Fruit fly (Drosophila melanogaster) whole organism, embryonic: ENCODE data around the gene CG1273.

Experiments
- CG11504 ChIP-seq: fragments of 200-800 bp; sonication (Bioruptor generic); optimal IDR thresholded peaks from 3 replicates; lab custom pipeline; 2019; ENCODE audit warnings: missing biosample characterization, mild to moderate bottlenecking, missing genetic modification characterization, moderate library complexity
- CG14014 ChIP-seq: fragments of 200-800 bp; sonication (Bioruptor generic); IDR thresholded peaks from 2 replicates; pipeline ENCODE4 v1.3.6; 2022; ENCODE audit warnings: missing biosample characterization, missing genetic modification characterization
- CG14710 ChIP-seq: fragments of 200-800 bp; sonication (Bioruptor generic); optimal IDR thresholded peaks from 3 replicates; lab custom pipeline; 2019; ENCODE audit warnings: missing biosample characterization, mild to moderate bottlenecking, missing genetic modification characterization, moderate library complexity
- CG15011 ChIP-seq: fragments of 200-800 bp; sonication (Bioruptor generic); optimal IDR thresholded peaks from 3 replicates; lab custom pipeline; 2018; ENCODE audit warnings: missing biosample characterization, mild to moderate bottlenecking, missing genetic modification characterization
- CG16815 ChIP-seq: fragments of 200-800 bp; sonication (Bioruptor generic); optimal IDR thresholded peaks from 3 replicates; lab custom pipeline; 2017; ENCODE audit warnings: missing biosample characterization, mild to moderate bottlenecking, missing genetic modification characterization
- CG17328 ChIP-seq: fragments of 200-800 bp; sonication (Bioruptor generic); IDR thresholded peaks from 2 replicates; pipeline ENCODE4 v1.3.6; 2022; ENCODE audit warnings: missing biosample characterization, missing genetic modification characterization
- CG17829 ChIP-seq: fragments of 200-800 bp; optimal IDR thresholded peaks from 2 replicates; lab custom pipeline; 2019; ENCODE audit warnings: missing biosample characterization, mild to moderate bottlenecking, missing genetic modification characterization, moderate library complexity
- CG18476 ChIP-seq: fragments of 200-800 bp; sonication (Bioruptor generic); optimal IDR thresholded peaks from 2 replicates; lab custom pipeline; 2016; ENCODE audit warnings: missing biosample characterization, mild to moderate bottlenecking, missing genetic modification characterization
- CG18764 ChIP-seq: fragments of 200-800 bp; sonication (Bioruptor generic); optimal IDR thresholded peaks from 3 replicates; lab custom pipeline; 2016; ENCODE audit warnings: missing biosample characterization, missing genetic modification characterization
- CG2120 ChIP-seq: fragments of 200-800 bp; sonication (Bioruptor generic); optimal IDR thresholded peaks from 3 replicates; lab custom pipeline; 2016; ENCODE audit warnings: missing biosample characterization, missing genetic modification characterization
- CG31224 ChIP-seq: fragments of 200-800 bp; sonication (Bioruptor generic); IDR thresholded peaks from 2 replicates; pipeline ENCODE4 v1.3.6; 2022; ENCODE audit warnings: missing biosample characterization, missing genetic modification characterization
- CG33213 ChIP-seq: fragments of 200-800 bp; sonication (Bioruptor generic); optimal IDR thresholded peaks from 3 replicates; lab custom pipeline; 2016; ENCODE audit warnings: missing biosample characterization, missing genetic modification characterization
- CG42726 ChIP-seq: fragments of 200-800 bp; sonication (Bioruptor generic); IDR thresholded peaks from 2 replicates; pipeline ENCODE4 v1.3.6; 2022; ENCODE audit warnings: missing biosample characterization, missing genetic modification characterization; ENCODE audit not compliant: partially characterized antibody
- CG4707 ChIP-seq: fragments of 200-800 bp; sonication (Bioruptor generic); optimal IDR thresholded peaks from 2 replicates; lab custom pipeline; 2018; ENCODE audit warnings: missing biosample characterization, mild to moderate bottlenecking, missing genetic modification characterization, moderate library complexity
- CG6791 ChIP-seq: fragments of 200-800 bp; sonication (Bioruptor generic); IDR thresholded peaks from 3 replicates; pipeline ENCODE4 v1.3.6; 2022; ENCODE audit warnings: missing biosample characterization, missing genetic modification characterization; ENCODE audit not compliant: partially characterized antibody
- CG9437 ChIP-seq: fragments of 200-800 bp; sonication (Bioruptor generic); optimal IDR thresholded peaks from 2 replicates; lab custom pipeline; 2018; ENCODE audit warnings: missing biosample characterization, mild to moderate bottlenecking, missing genetic modification characterization
- CG9876 ChIP-seq: fragments of 200-800 bp; sonication (Bioruptor generic); optimal IDR thresholded peaks from 2 replicates; lab custom pipeline; 2016; ENCODE audit warnings: missing biosample characterization, missing genetic modification characterization
- CoRest ChIP-seq: fragments of 200-800 bp; sonication (Bioruptor generic); optimal IDR thresholded peaks from 3 replicates; lab custom pipeline; 2018; ENCODE audit warnings: missing biosample characterization, mild to moderate bottlenecking, missing genetic modification characterization, moderate library complexity
- CrebB ChIP-seq: fragments of 200-800 bp; sonication (Bioruptor generic); optimal IDR thresholded peaks from 3 replicates; lab custom pipeline; 2018; ENCODE audit warnings: missing biosample characterization, mild to moderate bottlenecking, missing genetic modification characterization
- Dfd ChIP-seq, 2 experiments: fragments of >200 bp; optimal IDR thresholded peaks; 2 replicates each; lab custom pipeline; 2017; ENCODE audit warnings: missing biosample characterization in 2 of 2, missing genetic modification characterization in 2 of 2
- Hand ChIP-seq: fragments of 200-800 bp; sonication (Bioruptor generic); optimal IDR thresholded peaks from 2 replicates; lab custom pipeline; 2017; ENCODE audit warnings: mild to moderate bottlenecking, missing biosample characterization, missing genetic modification reagents, missing genetic modification characterization
- Hr39 ChIP-seq: fragments of >200 bp; optimal IDR thresholded peaks from 2 replicates; lab custom pipeline; 2017
- Jarid2 ChIP-seq: fragments of 200-800 bp; sonication (Bioruptor generic); optimal IDR thresholded peaks from 3 replicates; lab custom pipeline; 2017; ENCODE audit warnings: mild to moderate bottlenecking, missing biosample characterization, missing genetic modification reagents, missing genetic modification characterization
- PHDP ChIP-seq: fragments of 200-800 bp; sonication (Bioruptor generic); optimal IDR thresholded peaks from 3 replicates; lab custom pipeline; 2018; ENCODE audit warnings: missing biosample characterization, mild to moderate bottlenecking, missing genetic modification characterization, moderate library complexity
- Side ChIP-seq: fragments of 200-800 bp; sonication (Bioruptor generic); optimal IDR thresholded peaks from 2 replicates; lab custom pipeline; 2016; ENCODE audit warnings: missing biosample characterization, missing genetic modification characterization
- Six4 ChIP-seq: fragments of 200-800 bp; sonication (Bioruptor generic); optimal IDR thresholded peaks from 2 replicates; lab custom pipeline; 2016; ENCODE audit warnings: missing biosample characterization, missing genetic modification characterization
- Sox102F ChIP-seq: fragments of 200-800 bp; sonication (Bioruptor generic); optimal IDR thresholded peaks from 2 replicates; lab custom pipeline; 2018; ENCODE audit warnings: missing biosample characterization, mild to moderate bottlenecking, missing genetic modification characterization, moderate library complexity
- Usf ChIP-seq: fragments of 200-800 bp; sonication (Bioruptor generic); optimal IDR thresholded peaks from 2 replicates; lab custom pipeline; 2017; ENCODE audit warnings: missing genotype, missing biosample characterization, missing genetic modification characterization
- Vsx1 ChIP-seq: fragments of 200-800 bp; sonication (Bioruptor generic); optimal IDR thresholded peaks from 2 replicates; lab custom pipeline; 2017; ENCODE audit warnings: missing biosample characterization, mild to moderate bottlenecking, missing genetic modification characterization, missing genetic modification reagents
- YL-1 ChIP-seq: fragments of 200-800 bp; sonication (Bioruptor generic); optimal IDR thresholded peaks from 3 replicates; lab custom pipeline; 2017; ENCODE audit warnings: missing biosample characterization, mild to moderate bottlenecking, missing genetic modification characterization
- aop ChIP-seq: fragments of 200-800 bp; sonication (Bioruptor generic); IDR thresholded peaks from 2 replicates; pipeline ENCODE4 v1.3.6; 2022; ENCODE audit warnings: missing biosample characterization, missing genetic modification characterization
- ase ChIP-seq: fragments of 200-800 bp; sonication (Bioruptor generic); IDR thresholded peaks from 3 replicates; pipeline ENCODE4 v1.3.6; 2022; ENCODE audit warnings: missing biosample characterization, missing genetic modification characterization
- btn ChIP-seq: fragments of 200-800 bp; sonication (Bioruptor generic); optimal IDR thresholded peaks from 2 replicates; lab custom pipeline; 2016; ENCODE audit warnings: missing biosample characterization, missing genetic modification characterization
- cato ChIP-seq: fragments of 200-800 bp; sonication (Bioruptor generic); optimal IDR thresholded peaks from 2 replicates; lab custom pipeline; 2016; ENCODE audit warnings: missing biosample characterization, missing genetic modification characterization, borderline replicate concordance
- caup ChIP-seq: fragments of 200-800 bp; sonication (Bioruptor generic); optimal IDR thresholded peaks from 3 replicates; lab custom pipeline; 2017; ENCODE audit warnings: missing biosample characterization, mild to moderate bottlenecking, missing genetic modification characterization, moderate library complexity; ENCODE audit not compliant: severe bottlenecking
- chm ChIP-seq: fragments of 200-800 bp; sonication (Bioruptor generic); IDR thresholded peaks from 2 replicates; pipeline ENCODE4 v1.3.6; 2022; ENCODE audit warnings: missing biosample characterization, missing genetic modification characterization
- ci ChIP-seq: fragments of 200-800 bp; sonication (Bioruptor generic); IDR thresholded peaks from 3 replicates; pipeline ENCODE4 v1.3.6; 2022; ENCODE audit warnings: missing biosample characterization, missing genetic modification characterization
- corto ChIP-seq: fragments of 200-800 bp; sonication (Bioruptor generic); optimal IDR thresholded peaks from 2 replicates; lab custom pipeline; 2016; ENCODE audit warnings: missing biosample characterization, mild to moderate bottlenecking, missing genetic modification characterization, moderate library complexity
- da ChIP-seq: fragments of 200-800 bp; sonication (Bioruptor generic); optimal IDR thresholded peaks from 2 replicates; lab custom pipeline; 2016; ENCODE audit warnings: missing biosample characterization, missing genetic modification characterization
- dpn ChIP-seq, 2 experiments: fragments of 200-800 bp; sonication (Bioruptor generic); optimal IDR thresholded peaks; 3 replicates each; lab custom pipeline; 2016; ENCODE audit warnings: missing biosample characterization in 2 of 2, missing genetic modification characterization in 2 of 2
- ems ChIP-seq: fragments of 200-800 bp; sonication (Bioruptor generic); optimal IDR thresholded peaks from 3 replicates; lab custom pipeline; 2016; ENCODE audit warnings: missing biosample characterization, missing genetic modification characterization
- her ChIP-seq: fragments of 200-800 bp; sonication (Bioruptor generic); optimal IDR thresholded peaks from 2 replicates; lab custom pipeline; 2016; ENCODE audit warnings: missing biosample characterization, missing genetic modification characterization
- kah ChIP-seq: fragments of 200-800 bp; sonication (Bioruptor generic); optimal IDR thresholded peaks from 2 replicates; lab custom pipeline; 2018; ENCODE audit warnings: missing biosample characterization, mild to moderate bottlenecking, missing genetic modification characterization
- knrl ChIP-seq: fragments of 200-800 bp; sonication (Bioruptor generic); IDR thresholded peaks from 3 replicates; pipeline ENCODE4 v1.3.6; 2022; ENCODE audit warnings: missing biosample characterization, missing genetic modification characterization; ENCODE audit not compliant: partially characterized antibody
- nmo ChIP-seq: fragments of 200-800 bp; sonication (Bioruptor generic); optimal IDR thresholded peaks from 2 replicates; lab custom pipeline; 2018; ENCODE audit warnings: missing biosample characterization, mild to moderate bottlenecking, missing genetic modification characterization, moderate library complexity
- prd ChIP-seq, 3 experiments: fragments of >200 bp in 2 of 3; fragments of 200-800 bp in 1 of 3; sonication (Bioruptor generic) in 1 of 3; optimal IDR thresholded peaks in 2 of 3; IDR thresholded peaks in 1 of 3; 2 replicates in 2 of 3; 3 replicates in 1 of 3; pipeline versions ENCODE4 v1.3.6 to Lab custom; 2017 to 2022; ENCODE audit warnings: missing biosample characterization in 1 of 3, missing genetic modification characterization in 1 of 3
- sc ChIP-seq, 3 experiments: fragments of >200 bp in 2 of 3; fragments of 200-800 bp in 1 of 3; sonication (Bioruptor generic) in 1 of 3; optimal IDR thresholded peaks; 2 replicates in 2 of 3; 3 replicates in 1 of 3; lab custom pipeline; 2017; ENCODE audit warnings: mild to moderate bottlenecking in 1 of 3, missing biosample characterization in 1 of 3, missing genetic modification characterization in 1 of 3, missing genetic modification reagents in 1 of 3
- sima ChIP-seq: fragments of 200-800 bp; sonication (Bioruptor generic); optimal IDR thresholded peaks from 2 replicates; lab custom pipeline; 2016; ENCODE audit warnings: missing biosample characterization, missing genetic modification characterization
- stwl ChIP-seq: fragments of 200-800 bp; sonication (Bioruptor generic); optimal IDR thresholded peaks from 3 replicates; lab custom pipeline; 2018; ENCODE audit warnings: missing biosample characterization, mild to moderate bottlenecking, missing genetic modification characterization, moderate library complexity

Gene CG1273

dm6 chr3L:4269920-4270319 is 6.4 kb downstream of the CG1273 start (continued):
- TF ChIP-seq aop (GFP tag; lab: Robert Waterston, UW), result no peak
- peak; percentile 87 for TF ChIP-seq CG11504 (tag; lab: Kevin White, UChicago)
- TF ChIP-seq stwl, result no peak
- TF ChIP-seq Sox102F, result no peak
- TF ChIP-seq CG18476 (GFP tag; lab: Kevin White, UChicago), result peak; percentile 35
- peak; percentile 43 for TF ChIP-seq Vsx1 (GFP tag; lab: Kevin White, UChicago)
- TF ChIP-seq CG9876 (GFP tag; lab: Kevin White, UChicago), result no peak
- TF ChIP-seq CG33213, result no peak
- TF ChIP-seq CG2120, result no peak
- TF ChIP-seq CG9437 (GFP tag; lab: Kevin White, UChicago), result peak; percentile 52
- peak; percentile 42 for TF ChIP-seq CG15011
- TF ChIP-seq cato (GFP tag; lab: Kevin White, UChicago), result no peak
- TF ChIP-seq dpn (GFP tag; optimal IDR thresholded peaks at IDR 0.05; lab: Kevin White, UChicago), result peak in 1 of 2 experiments; percentile 40
- TF ChIP-seq CG18764 (GFP tag; lab: Kevin White, UChicago), result peak; percentile 36
- TF ChIP-seq CG14014, result peak; percentile 38; the same call in 1 of the 2 replicates
- peak; percentile 6 for TF ChIP-seq Jarid2 (GFP tag; lab: Kevin White, UChicago)
- TF ChIP-seq da, result no peak
- TF ChIP-seq CG14710 (tag; lab: Kevin White, UChicago), result peak; percentile 73
- TF ChIP-seq CoRest, result peak; percentile 84
- peak; percentile 61; the same call in 2 of the 3 replicates for TF ChIP-seq ci (GFP tag; lab: Robert Waterston, UW)
- 0 out of 3 replicates have a peak, but pooled peaks have one; percentile 15 for TF ChIP-seq CG6791 (GFP tag; lab: Robert Waterston, UW)
- peak; percentile 60 for TF ChIP-seq CrebB (tag; lab: Kevin White, UChicago)
- no peak for TF ChIP-seq btn
- TF ChIP-seq sc (optimal IDR thresholded peaks at IDR 0.05; lab: Kevin White, UChicago), result no peak
- peak; percentile 44 for TF ChIP-seq sc (GFP tag; optimal IDR thresholded peaks at IDR 0.05; lab: Kevin White, UChicago)
- peak; percentile 81 for TF ChIP-seq CG17829
- TF ChIP-seq Hand (GFP tag; lab: Kevin White, UChicago), result peak; percentile 35
- peak; percentile 83 for TF ChIP-seq PHDP (tag; lab: Kevin White, UChicago)
- no peak for TF ChIP-seq her (GFP tag; lab: Kevin White, UChicago)
- peak; percentile 33 for TF ChIP-seq CG4707 (GFP tag; lab: Kevin White, UChicago)
- no peak for TF ChIP-seq ems (GFP tag; lab: Kevin White, UChicago)
- TF ChIP-seq chm (GFP tag; lab: Robert Waterston, UW), result no peak
- peak; percentile 31; the same call in 1 of the 2 replicates for TF ChIP-seq CG17328
- TF ChIP-seq Six4 (GFP tag; lab: Kevin White, UChicago), result peak; percentile 40
- TF ChIP-seq Side (GFP tag; lab: Kevin White, UChicago), result no peak
- peak; percentile 53 for TF ChIP-seq caup
- TF ChIP-seq CG31224 (GFP tag; lab: Robert Waterston, UW), result peak; percentile 20; the same call in 1 of the 2 replicates
- no peak for TF ChIP-seq CG42726 (GFP tag; lab: Robert Waterston, UW)
- no peak for TF ChIP-seq knrl
- peak; percentile 56 for TF ChIP-seq kah (GFP tag; lab: Kevin White, UChicago)
- peak; percentile 37; the same call in 1 of the 3 replicates for TF ChIP-seq ase
- TF ChIP-seq corto (GFP tag; lab: Kevin White, UChicago), result no peak
- TF ChIP-seq CG16815 (GFP tag; lab: Kevin White, UChicago), result peak; percentile 31
- TF ChIP-seq Usf (GFP tag; lab: Kevin White, UChicago), result peak; percentile 15
- TF ChIP-seq prd (optimal IDR thresholded peaks at IDR 0.05; lab: Kevin White, UChicago), result no peak
- TF ChIP-seq prd (GFP tag; IDR thresholded peaks at IDR 0.05; lab: Robert Waterston, UW), result peak; percentile 66; the same call in 2 of the 3 replicates
- TF ChIP-seq nmo, result peak; percentile 81
- no peak for TF ChIP-seq Hr39
- no peak for TF ChIP-seq sima (GFP tag; lab: Kevin White, UChicago)
- no peak for TF ChIP-seq Dfd (GFP tag; optimal IDR thresholded peaks at IDR 0.05; lab: Kevin White, UChicago)
- TF ChIP-seq YL-1 (GFP tag; lab: Kevin White, UChicago), result no peak
